Worm (Caenorhabditis elegans) whole organism, mixed stage, embryonic: ENCODE results near the gene jac-1.

Source experiments
- M03D4.4 ChIP-seq: sonication (generic microtip); optimal IDR thresholded peaks from 2 replicates; lab custom pipeline; 2017; ENCODE audit warnings: mild to moderate bottlenecking, missing genetic modification characterization, missing compliant biosample characterization
- blmp-1 ChIP-seq: fragments of 150-350 bp; optimal IDR thresholded peaks from 2 replicates; lab custom pipeline; 2014; ENCODE audit warnings: missing biosample characterization, missing genetic modification characterization
- ceh-39 ChIP-seq: fragments of 150-350 bp; optimal IDR thresholded peaks from 2 replicates; lab custom pipeline; 2014; ENCODE audit warnings: missing biosample characterization, missing genetic modification characterization
- ceh-43 ChIP-seq: fragments of 200-800 bp; sonication (Bioruptor generic); optimal IDR thresholded peaks from 2 replicates; lab custom pipeline; 2018; ENCODE audit warnings: mild to moderate bottlenecking, missing genetic modification characterization, moderate library complexity, missing compliant biosample characterization
- ceh-83 ChIP-seq: fragments of 200-800 bp; sonication (Bioruptor generic); optimal IDR thresholded peaks from 2 replicates; lab custom pipeline; 2018; ENCODE audit warnings: mild to moderate bottlenecking, missing genetic modification characterization, missing compliant biosample characterization
- ces-1 ChIP-seq: fragments of 150-350 bp; optimal IDR thresholded peaks from 2 replicates; lab custom pipeline; 2014; ENCODE audit warnings: missing biosample characterization, missing genetic modification reagents, missing genetic modification characterization
- cnd-1 ChIP-seq: fragments of 200-800 bp; sonication (Bioruptor generic); optimal IDR thresholded peaks from 2 replicates; lab custom pipeline; 2018; ENCODE audit warnings: mild to moderate bottlenecking, missing genetic modification characterization, missing compliant biosample characterization
- drap-1 ChIP-seq: fragments of 200-800 bp; sonication (Bioruptor generic); optimal IDR thresholded peaks from 3 replicates; lab custom pipeline; 2018; ENCODE audit warnings: mild to moderate bottlenecking, missing genetic modification characterization, missing compliant biosample characterization
- elt-3 ChIP-seq: fragments of 150-350 bp; optimal IDR thresholded peaks from 2 replicates; lab custom pipeline; 2014; ENCODE audit warnings: missing biosample characterization, missing genetic modification characterization
- flh-1 ChIP-seq: fragments of 200-800 bp; sonication (Bioruptor generic); optimal IDR thresholded peaks from 2 replicates; lab custom pipeline; 2018; ENCODE audit warnings: mild to moderate bottlenecking, missing genetic modification characterization, moderate library complexity, missing compliant biosample characterization
- ham-2 ChIP-seq: fragments of 200-800 bp; sonication (Bioruptor generic); optimal IDR thresholded peaks from 2 replicates; lab custom pipeline; 2018; ENCODE audit warnings: mild to moderate bottlenecking, missing genetic modification characterization, missing compliant biosample characterization
- hlh-1 ChIP-seq: fragments of 150-350 bp; optimal IDR thresholded peaks from 2 replicates; lab custom pipeline; 2014; ENCODE audit warnings: missing biosample characterization, missing genetic modification reagents, missing genetic modification characterization
- lin-13 ChIP-seq: fragments of 150-350 bp; optimal IDR thresholded peaks from 2 replicates; lab custom pipeline; 2014; ENCODE audit warnings: missing biosample characterization, missing genetic modification characterization
- lin-32 ChIP-seq: fragments of 200-800 bp; sonication (Bioruptor generic); optimal IDR thresholded peaks from 2 replicates; lab custom pipeline; 2018; ENCODE audit warnings: mild to moderate bottlenecking, missing genetic modification characterization, missing compliant biosample characterization
- lsy-2 ChIP-seq: fragments of 150-350 bp; optimal IDR thresholded peaks from 2 replicates; lab custom pipeline; 2014; ENCODE audit warnings: missing biosample characterization, missing genetic modification characterization
- mep-1 ChIP-seq: fragments of 150-350 bp; optimal IDR thresholded peaks from 2 replicates; lab custom pipeline; 2017; ENCODE audit warnings: missing biosample characterization, missing genetic modification reagents, missing genetic modification characterization, inconsistent platforms
- mls-2 ChIP-seq: sonication (generic microtip); optimal IDR thresholded peaks from 2 replicates; lab custom pipeline; 2016; ENCODE audit warnings: mild to moderate bottlenecking, missing genetic modification characterization, moderate library complexity, missing compliant biosample characterization
- nhr-12 ChIP-seq: fragments of 150-350 bp; optimal IDR thresholded peaks from 2 replicates; lab custom pipeline; 2014; ENCODE audit warnings: missing biosample characterization, missing genetic modification characterization
- nhr-2 ChIP-seq: fragments of 150-350 bp; optimal IDR thresholded peaks from 2 replicates; lab custom pipeline; 2014; ENCODE audit warnings: missing biosample characterization, missing genetic modification characterization
- nhr-237 ChIP-seq: fragments of 150-350 bp; optimal IDR thresholded peaks from 2 replicates; lab custom pipeline; 2014; ENCODE audit warnings: missing biosample characterization, missing genetic modification characterization
- nhr-28 ChIP-seq: fragments of 150-350 bp; optimal IDR thresholded peaks from 2 replicates; lab custom pipeline; 2014; ENCODE audit warnings: missing biosample characterization, missing genetic modification characterization
- nhr-76 ChIP-seq: sonication (generic microtip); optimal IDR thresholded peaks from 2 replicates; lab custom pipeline; 2017; ENCODE audit warnings: missing biosample characterization, missing genetic modification characterization
- pha-4 ChIP-seq: fragments of 150-350 bp; optimal IDR thresholded peaks from 2 replicates; lab custom pipeline; 2018; ENCODE audit warnings: missing biosample characterization, missing genetic modification reagents, missing genetic modification characterization
- sem-2 ChIP-seq: fragments of 200-800 bp; sonication (Bioruptor generic); optimal IDR thresholded peaks from 2 replicates; lab custom pipeline; 2018; ENCODE audit warnings: mild to moderate bottlenecking, missing genetic modification characterization, missing compliant biosample characterization
- snpc-4 ChIP-seq: fragments of 150-350 bp; optimal IDR thresholded peaks from 2 replicates; lab custom pipeline; 2014; ENCODE audit warnings: missing biosample characterization, missing genetic modification characterization
- sptf-1 ChIP-seq: sonication (generic microtip); optimal IDR thresholded peaks from 2 replicates; lab custom pipeline; 2017; ENCODE audit warnings: mild to moderate bottlenecking, missing genetic modification characterization, moderate library complexity, missing compliant biosample characterization
- tbx-8 ChIP-seq: fragments of 200-800 bp; sonication (Bioruptor generic); optimal IDR thresholded peaks from 2 replicates; lab custom pipeline; 2018; ENCODE audit warnings: mild to moderate bottlenecking, missing genetic modification characterization, moderate library complexity, missing compliant biosample characterization
- unc-120 ChIP-seq: sonication (generic microtip); optimal IDR thresholded peaks from 2 replicates; lab custom pipeline; 2017; ENCODE audit warnings: missing genetic modification characterization, missing compliant biosample characterization; ENCODE audit not compliant: poor library complexity, severe bottlenecking
- unc-39 ChIP-seq: fragments of 150-350 bp; optimal IDR thresholded peaks from 2 replicates; lab custom pipeline; 2014; ENCODE audit warnings: missing biosample characterization, missing genetic modification characterization
- unc-62 ChIP-seq: fragments of 150-350 bp; optimal IDR thresholded peaks from 2 replicates; lab custom pipeline; 2014; ENCODE audit warnings: missing biosample characterization, missing genetic modification reagents, missing genetic modification characterization
- zip-8 ChIP-seq: fragments of 150-350 bp; optimal IDR thresholded peaks from 2 replicates; lab custom pipeline; 2014; ENCODE audit warnings: missing biosample characterization, missing genetic modification characterization
- ztf-11 ChIP-seq: fragments of 150-350 bp; optimal IDR thresholded peaks from 2 replicates; lab custom pipeline; 2014; ENCODE audit warnings: missing biosample characterization, missing genetic modification characterization

jac-1 gene

DNA sequence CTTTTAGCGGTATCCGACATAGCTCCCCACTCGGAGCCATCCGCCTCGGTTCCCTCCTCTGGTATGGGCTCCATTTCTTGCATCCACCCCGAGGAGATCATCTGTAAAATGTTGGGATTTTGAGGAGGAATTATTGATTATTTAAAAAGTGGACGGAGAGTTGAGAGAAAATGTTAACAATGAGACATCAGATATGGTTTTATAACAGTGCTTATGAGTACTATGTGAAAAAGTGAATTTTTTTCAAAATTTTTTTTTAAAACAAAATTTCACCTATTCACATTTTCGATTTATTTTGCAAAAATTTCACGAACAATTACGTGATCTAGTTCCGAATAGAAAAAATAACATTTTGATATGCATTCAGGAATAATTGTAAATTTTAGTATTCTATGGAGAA lies at the start of gene jac-1:
Gene jac-1 (minus strand): TSS at position 101 of the 400 bp plus-strand sequence.
- TF ChIP-seq sem-2 (GFP tag; lab: Kevin White, UChicago) (no peak), nhr-12 (tag; lab: Kevin White, UChicago) (no peak), mep-1 (no peak), ceh-83 (GFP tag; lab: Kevin White, UChicago) (no peak), flh-1 (GFP tag; lab: Kevin White, UChicago) (no peak), unc-39 (tag; lab: Kevin White, UChicago) (no peak), unc-120 (tag; lab: Kevin White, UChicago) (no peak), sptf-1 (tag; lab: Kevin White, UChicago) (no peak), lsy-2 (tag; lab: Kevin White, UChicago) (no peak), zip-8 (tag; lab: Kevin White, UChicago) (no peak), snpc-4 (no peak), nhr-28 (tag; lab: Kevin White, UChicago) (no peak), lin-13 (tag; lab: Kevin White, UChicago) (no peak), nhr-76 (tag; lab: Kevin White, UChicago) (no peak), mls-2 (no peak), ces-1 (GFP tag; lab: Kevin White, UChicago) (no peak), ceh-43 (GFP tag; lab: Kevin White, UChicago) (no peak), cnd-1 (tag; lab: Kevin White, UChicago) (no peak)

DNA sequence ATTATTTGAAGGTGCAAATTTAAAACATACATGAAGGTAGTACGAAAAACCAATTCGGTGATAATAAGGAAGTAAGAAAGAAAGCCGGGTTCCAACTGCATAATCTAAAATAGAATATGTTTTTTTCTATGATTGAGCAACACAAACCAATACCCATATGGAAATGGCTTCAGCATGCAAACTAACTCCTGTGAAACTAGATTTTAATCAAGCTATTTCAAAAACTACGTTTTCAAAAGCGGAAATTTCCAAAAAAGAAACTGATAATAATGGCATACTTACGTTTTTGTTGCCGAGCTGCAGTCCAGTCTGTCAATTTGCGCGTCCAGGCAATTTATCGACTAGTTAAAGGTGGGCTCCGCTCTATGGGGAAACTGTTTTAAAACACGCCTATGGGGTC lies 40.7 kb upstream of the jac-1 start, which contains the start of gene Y105C5B.1418:
Gene Y105C5B.1418 (minus strand): TSS at position 101 of the 400 bp plus-strand sequence.
- TF ChIP-seq flh-1 (GFP tag; lab: Kevin White, UChicago) (no peak), ztf-11 (no peak), sem-2 (GFP tag; lab: Kevin White, UChicago) (no peak), zip-8 (tag; lab: Kevin White, UChicago) (no peak), ceh-83 (GFP tag; lab: Kevin White, UChicago) (no peak), nhr-28 (tag; lab: Kevin White, UChicago) (no peak), nhr-237 (tag; lab: Kevin White, UChicago) (no peak), nhr-76 (tag; lab: Kevin White, UChicago) (no peak), nhr-12 (tag; lab: Kevin White, UChicago) (no peak), sptf-1 (tag; lab: Kevin White, UChicago) (no peak), ceh-39 (tag; lab: Kevin White, UChicago) (no peak), drap-1 (no peak), elt-3 (no peak)
- TF ChIP-seq, all 35 proteins: peak for 0

DNA sequence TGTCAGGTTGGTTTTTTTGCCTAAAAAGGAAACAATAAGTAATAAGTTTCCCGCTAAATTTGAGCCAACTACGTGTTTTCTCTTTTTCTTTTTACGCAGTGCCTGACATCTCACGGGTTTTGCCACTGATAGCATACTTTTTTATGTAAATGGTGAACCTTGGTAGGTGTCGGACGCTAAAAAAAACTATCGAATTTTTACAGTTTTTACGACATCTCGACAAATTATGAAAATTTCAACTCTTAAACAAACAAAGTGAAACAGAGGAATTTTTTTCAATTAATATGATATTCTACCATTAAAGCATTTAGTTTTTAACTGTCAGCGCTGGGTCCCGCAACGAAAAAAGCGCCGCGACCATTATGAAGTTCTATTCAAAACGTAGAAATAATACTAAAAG lies 33.8 kb upstream of the jac-1 start:
- TF ChIP-seq ham-2 (GFP tag; lab: Kevin White, UChicago) (no peak), M03D4.4 (tag; lab: Kevin White, UChicago) (no peak), cnd-1 (tag; lab: Kevin White, UChicago) (no peak), drap-1 (no peak), lin-13 (tag; lab: Kevin White, UChicago) (no peak), ceh-39 (tag; lab: Kevin White, UChicago) (no peak), hlh-1 (tag; lab: Kevin White, UChicago) (no peak), ztf-11 (no peak), flh-1 (GFP tag; lab: Kevin White, UChicago) (no peak), zip-8 (tag; lab: Kevin White, UChicago) (no peak), tbx-8 (GFP tag; lab: Kevin White, UChicago) (no peak), nhr-12 (tag; lab: Kevin White, UChicago) (no peak), elt-3 (no peak), unc-120 (tag; lab: Kevin White, UChicago) (no peak), snpc-4 (no peak), blmp-1 (tag; lab: Kevin White, UChicago) (no peak), ceh-43 (GFP tag; lab: Kevin White, UChicago) (no peak), nhr-76 (tag; lab: Kevin White, UChicago) (no peak)

DNA sequence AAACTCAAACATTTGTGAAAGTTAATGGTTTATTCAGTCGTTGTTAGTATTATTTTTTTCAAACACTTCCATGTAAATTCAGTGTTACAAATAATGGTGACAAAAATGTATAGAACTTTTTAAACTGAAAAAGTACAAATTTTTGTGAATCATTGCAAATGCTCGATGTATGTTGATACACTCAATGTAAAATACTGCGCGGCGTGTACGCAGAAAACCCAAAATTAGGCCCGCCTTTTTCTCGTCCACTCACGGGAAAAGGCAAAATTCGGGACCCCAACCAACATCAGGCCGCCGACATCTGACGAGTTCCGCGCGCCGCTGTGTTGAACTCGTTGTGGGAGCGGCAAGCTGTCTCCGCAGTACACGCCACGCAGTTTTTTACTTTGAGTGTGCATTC lies 32.8 kb upstream of the jac-1 start:
- TF ChIP-seq ces-1 (GFP tag; lab: Kevin White, UChicago) (no peak), mep-1 (no peak), blmp-1 (tag; lab: Kevin White, UChicago) (no peak), lsy-2 (tag; lab: Kevin White, UChicago) (no peak), zip-8 (tag; lab: Kevin White, UChicago) (no peak), ham-2 (GFP tag; lab: Kevin White, UChicago) (no peak), nhr-28 (tag; lab: Kevin White, UChicago) (no peak), ztf-11 (no peak), drap-1 (no peak), ceh-43 (GFP tag; lab: Kevin White, UChicago) (no peak), tbx-8 (GFP tag; lab: Kevin White, UChicago) (no peak), lin-32 (GFP tag; lab: Kevin White, UChicago) (no peak), unc-62 (GFP tag; lab: Kevin White, UChicago) (no peak), M03D4.4 (tag; lab: Kevin White, UChicago) (no peak), nhr-2 (tag; lab: Kevin White, UChicago) (no peak), nhr-237 (tag; lab: Kevin White, UChicago) (no peak), sptf-1 (tag; lab: Kevin White, UChicago) (no peak), unc-39 (tag; lab: Kevin White, UChicago) (no peak), pha-4 (tag; lab: Kevin White, UChicago) (no peak)
